Worm (Caenorhabditis elegans): Measurements from ENCODE around the gene rbc-1.

- no peak for TF ChIP-seq ref-1 (GFP tag; conservative IDR thresholded peaks at IDR 0.05)
- no peak for TF ChIP-seq flt-1 (GFP tag; IDR thresholded peaks at IDR 0.05)
- no peak for TF ChIP-seq tab-1 (GFP tag; IDR thresholded peaks at IDR 0.05)
- TF ChIP-seq med-1 (GFP tag; optimal IDR thresholded peaks at IDR 0.05; ENCODE audit: insufficient read depth), result no peak
- TF ChIP-seq T22C8.4 (GFP tag; IDR thresholded peaks at IDR 0.05), result no peak
- no peak for TF ChIP-seq ztf-29 (GFP tag; IDR thresholded peaks at IDR 0.05)
- TF ChIP-seq cog-1 (tag; optimal IDR thresholded peaks at IDR 0.05), result no peak
These were observed 29.7 kb upstream of the rbc-1 start, which contains the start of gene sym-1 for ce11 chrX:14581429-14581828.

Data from whole organism, midembryonic.